Worm (Caenorhabditis elegans): Measurements from ENCODE around the gene ZK418.10.

ZK418.10 gene

DNA sequence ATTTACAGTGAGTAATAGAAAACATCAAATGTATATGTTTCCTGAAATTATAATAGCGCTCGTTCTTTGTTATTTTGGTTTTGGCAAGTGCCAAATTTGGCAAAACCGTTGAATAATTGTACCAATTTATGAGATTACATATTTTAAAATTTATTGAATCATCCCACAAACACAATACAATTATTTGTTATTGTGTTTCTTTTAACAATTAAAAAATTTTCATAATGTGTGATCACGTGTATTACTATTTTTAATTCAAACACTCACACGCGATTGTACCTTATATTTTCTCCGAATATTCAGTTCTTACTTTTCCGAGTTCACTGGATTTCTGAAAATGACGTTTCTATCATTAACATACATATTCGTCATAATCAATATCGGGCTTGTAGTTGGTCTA, 34.3 kb downstream of the ZK418.10 start, which contains the start of gene R01H2.2:
Gene R01H2.2, plus strand, starts transcription at position 301 of the 400 bp plus-strand sequence.
- TF ChIP-seq unc-86 (tag; optimal IDR thresholded peaks at IDR 0.05): no peak
- no peak for TF ChIP-seq gmeb-2 (tag; optimal IDR thresholded peaks at IDR 0.05)
- TF ChIP-seq pat-9 (tag; optimal IDR thresholded peaks at IDR 0.05): no peak
- TF ChIP-seq hlh-13 (GFP tag; optimal IDR thresholded peaks at IDR 0.05): no peak
- TF ChIP-seq hlh-8 (tag; optimal IDR thresholded peaks at IDR 0.05): no peak

DNA sequence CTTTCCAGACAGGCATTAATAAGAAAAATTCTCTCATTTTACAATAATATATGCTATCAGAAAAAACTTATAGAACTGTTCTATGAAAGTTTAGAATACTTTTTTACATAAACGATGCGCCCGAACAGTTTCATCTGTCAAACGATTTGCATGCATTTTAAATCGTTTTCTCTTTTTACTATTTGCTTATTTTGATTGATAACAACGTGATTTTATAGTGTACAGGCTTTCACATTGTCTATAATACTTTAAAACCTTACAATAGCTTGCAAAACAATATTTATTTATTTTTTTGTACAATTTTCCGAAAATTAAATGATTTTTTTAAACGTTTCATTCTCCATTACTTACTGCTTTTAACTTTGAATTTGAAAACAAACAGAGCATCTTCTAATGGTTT, 44.8 kb downstream of the ZK418.10 start, which contains the start of gene R01H2.7:
Gene R01H2.7, minus strand, starts transcription at position 101 of the 400 bp plus-strand sequence.
- TF ChIP-seq unc-86 (tag; optimal IDR thresholded peaks at IDR 0.05) (no peak), unc-3 (GFP tag; conservative IDR thresholded peaks at IDR 0.05) (no peak), unc-3 (tag; optimal IDR thresholded peaks at IDR 0.05) (no peak), ceh-31 (tag; optimal IDR thresholded peaks at IDR 0.05) (no peak), rnt-1 (tag; optimal IDR thresholded peaks at IDR 0.05) (no peak), ceh-14 (tag; optimal IDR thresholded peaks at IDR 0.05) (no peak), ceh-45 (GFP tag; IDR thresholded peaks at IDR 0.05) (no peak), syd-9 (tag; optimal IDR thresholded peaks at IDR 0.05) (no peak), elt-4 (tag; optimal IDR thresholded peaks at IDR 0.05) (no peak), pag-3 (tag; optimal IDR thresholded peaks at IDR 0.05; ENCODE audit: borderline replicate concordance) (no peak), lim-6 (tag; optimal IDR thresholded peaks at IDR 0.05) (no peak), pqm-1 (tag; optimal IDR thresholded peaks at IDR 0.05) (no peak), unc-42 (tag; optimal IDR thresholded peaks at IDR 0.05) (no peak), ceh-18 (tag; optimal IDR thresholded peaks at IDR 0.05) (no peak), T23F11.4 (GFP tag; optimal IDR thresholded peaks at IDR 0.05) (no peak)
